Fruit fly (Drosophila melanogaster) whole organism, adult: ENCODE measurements around the gene Brd8.
A peak's percentile ranks its signal among the peaks of the same experiment; 100 is the strongest.

Experiments used
- CG11617 ChIP-seq: fragments of 200-800 bp; sonication (Bioruptor generic); optimal IDR thresholded peaks from 2 replicates; lab custom pipeline; 2017; ENCODE audit warnings: mild to moderate bottlenecking, missing biosample characterization, missing genetic modification reagents, missing genetic modification characterization
- CG12768 ChIP-seq: fragments of 200-800 bp; sonication (Bioruptor generic); optimal IDR thresholded peaks from 2 replicates; lab custom pipeline; 2017; ENCODE audit warnings: missing biosample characterization, missing genetic modification characterization, mild to moderate bottlenecking, moderate library complexity, missing genetic modification reagents
- CG14711 ChIP-seq: fragments of 200-800 bp; sonication (Bioruptor generic); optimal IDR thresholded peaks from 2 replicates; lab custom pipeline; 2018; ENCODE audit warnings: missing biosample characterization, mild to moderate bottlenecking, missing genetic modification characterization, moderate library complexity
- CG1620 ChIP-seq: fragments of 200-800 bp; sonication (Bioruptor generic); optimal IDR thresholded peaks from 2 replicates; lab custom pipeline; 2016; ENCODE audit warnings: missing biosample characterization, missing genetic modification characterization
- CG33017 ChIP-seq: fragments of 200-800 bp; sonication (Bioruptor generic); optimal IDR thresholded peaks from 2 replicates; lab custom pipeline; 2018; ENCODE audit warnings: missing biosample characterization, mild to moderate bottlenecking, missing genetic modification characterization, moderate library complexity
- CG5204 ChIP-seq: fragments of 200-800 bp; sonication (Bioruptor generic); optimal IDR thresholded peaks from 2 replicates; lab custom pipeline; 2016; ENCODE audit warnings: missing biosample characterization, missing genetic modification characterization
- CG7045 ChIP-seq: fragments of 200-800 bp; sonication (Bioruptor generic); optimal IDR thresholded peaks from 2 replicates; lab custom pipeline; 2017; ENCODE audit warnings: missing biosample characterization, mild to moderate bottlenecking, missing genetic modification characterization
- CG7101 ChIP-seq: fragments of 200-800 bp; sonication (Bioruptor generic); optimal IDR thresholded peaks from 2 replicates; lab custom pipeline; 2018; ENCODE audit warnings: missing biosample characterization, mild to moderate bottlenecking, missing genetic modification characterization, moderate library complexity
- Clk ChIP-seq: fragments of 200-800 bp; sonication (Bioruptor generic); optimal IDR thresholded peaks from 2 replicates; lab custom pipeline; 2017; ENCODE audit warnings: missing biosample characterization, missing genetic modification characterization
- Crg-1 ChIP-seq: fragments of 200-800 bp; sonication (Bioruptor generic); optimal IDR thresholded peaks from 2 replicates; lab custom pipeline; 2016; ENCODE audit warnings: missing biosample characterization, missing genetic modification characterization
- Hr96 ChIP-seq: fragments of 200-800 bp; sonication (Bioruptor generic); optimal IDR thresholded peaks from 2 replicates; lab custom pipeline; 2016; ENCODE audit warnings: missing biosample characterization, missing genetic modification characterization
- Mnt ChIP-seq: fragments of 200-800 bp; sonication (Bioruptor generic); optimal IDR thresholded peaks from 2 replicates; lab custom pipeline; 2016; ENCODE audit warnings: missing biosample characterization, mild to moderate bottlenecking, missing genetic modification characterization
- bab1 ChIP-seq: fragments of 200-800 bp; sonication (Bioruptor generic); optimal IDR thresholded peaks from 3 replicates; lab custom pipeline; 2019; ENCODE audit warnings: missing biosample characterization, mild to moderate bottlenecking, missing genetic modification characterization, moderate library complexity
- cic ChIP-seq: fragments of 200-800 bp; sonication (Bioruptor generic); optimal IDR thresholded peaks from 2 replicates; lab custom pipeline; 2017; ENCODE audit warnings: missing biosample characterization, mild to moderate bottlenecking, missing genetic modification characterization, moderate library complexity
- cnc ChIP-seq, 2 experiments: fragments of >200 bp; optimal IDR thresholded peaks; 2 replicates each; lab custom pipeline; 2017
- kay ChIP-seq: fragments of 200-800 bp; sonication (Bioruptor generic); peaks from one replicate; lab custom pipeline; 2016; ENCODE audit warnings: missing biosample characterization, missing genetic modification characterization, borderline replicate concordance
- ovo ChIP-seq: fragments of 200-800 bp; sonication (Bioruptor generic); optimal IDR thresholded peaks from 2 replicates; lab custom pipeline; 2016; ENCODE audit warnings: missing biosample characterization, missing genetic modification characterization
- pad ChIP-seq: fragments of 200-800 bp; sonication (Bioruptor generic); optimal IDR thresholded peaks from 3 replicates; lab custom pipeline; 2017; ENCODE audit warnings: missing biosample characterization, missing genetic modification characterization, mild to moderate bottlenecking, moderate library complexity, missing genetic modification reagents
- tj ChIP-seq: fragments of 200-800 bp; sonication (Bioruptor generic); optimal IDR thresholded peaks from 3 replicates; lab custom pipeline; 2017; ENCODE audit warnings: missing biosample characterization, mild to moderate bottlenecking, missing genetic modification characterization, moderate library complexity
- toe ChIP-seq: fragments of 200-800 bp; sonication (Bioruptor generic); optimal IDR thresholded peaks from 2 replicates; lab custom pipeline; 2016; ENCODE audit warnings: missing biosample characterization, missing genetic modification characterization

Gene Brd8

dm6 chr3R:29222891-29223842, at the start of gene Brd8, which contains the start of gene Cisd2:
Brd8 (plus strand) TSS chr3R:29223485.
Cisd2 (minus strand) TSS chr3R:29223428.
- no peak for TF ChIP-seq CG7045 (GFP tag; lab: Kevin White, UChicago)
- peak; percentile 6 for TF ChIP-seq pad (GFP tag; lab: Kevin White, UChicago)
- TF ChIP-seq Mnt (GFP tag; lab: Kevin White, UChicago): no peak
- peak; percentile 78 for TF ChIP-seq CG12768 (GFP tag; lab: Kevin White, UChicago)
- no peak for TF ChIP-seq toe (GFP tag; lab: Kevin White, UChicago)
- TF ChIP-seq CG14711 (tag; lab: Kevin White, UChicago): no peak
- no peak for TF ChIP-seq CG1620
- TF ChIP-seq bab1 (GFP tag; lab: Kevin White, UChicago): peak; percentile 40
- no peak for TF ChIP-seq kay (GFP tag; lab: Kevin White, UChicago)
- TF ChIP-seq CG33017 (tag; lab: Kevin White, UChicago): peak; percentile 20
- TF ChIP-seq Clk (GFP tag; lab: Kevin White, UChicago): no peak
- no peak for TF ChIP-seq Hr96
- TF ChIP-seq cnc (optimal IDR thresholded peaks at IDR 0.05; lab: Kevin White, UChicago): no peak
- TF ChIP-seq CG5204 (GFP tag; lab: Kevin White, UChicago): no peak
- TF ChIP-seq CG7101 (tag; lab: Kevin White, UChicago): no peak
- peak; percentile 83 for TF ChIP-seq tj
- no peak for TF ChIP-seq Crg-1 (GFP tag; lab: Kevin White, UChicago)
- no peak for TF ChIP-seq CG11617 (GFP tag; lab: Kevin White, UChicago)
- TF ChIP-seq ovo: peak; percentile 14
- peak; percentile 25 for TF ChIP-seq cic

- no peak for TF ChIP-seq bab1 (GFP tag; lab: Kevin White, UChicago)
Measured at dm6 chr3R:29190984-29191383, 32.3 kb upstream of the Brd8 start.

DNA sequence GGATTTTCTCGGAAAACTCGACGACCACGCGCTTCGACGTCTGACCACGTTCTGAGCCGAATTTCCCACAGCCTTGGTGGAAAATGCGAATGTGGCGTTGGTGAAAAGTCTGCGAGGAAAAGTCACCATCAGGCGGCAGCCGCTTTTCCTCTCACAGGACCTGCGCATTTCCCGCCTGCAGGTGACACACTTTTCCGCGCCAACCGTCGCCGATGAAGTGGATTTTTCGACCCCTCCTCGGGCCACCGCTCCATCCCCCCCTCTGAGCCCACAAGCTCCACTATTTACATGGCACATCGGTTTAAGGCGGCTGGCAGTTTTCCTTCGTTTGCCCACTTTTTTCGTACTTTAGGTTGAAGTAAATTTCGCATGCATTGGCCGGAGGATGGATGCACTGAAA, 28.3 kb upstream of the Brd8 start, which contains the start of gene jus:
Gene jus, minus strand, starts transcription at position 38 of the 400 bp plus-strand sequence.
- no peak for TF ChIP-seq CG12768 (GFP tag; lab: Kevin White, UChicago)
- no peak for TF ChIP-seq CG1620
- TF ChIP-seq pad (GFP tag; lab: Kevin White, UChicago): peak; percentile 22

dm6 chr3R:29196967-29197611, 26.2 kb upstream of the Brd8 start, which contains the start of gene CG14515:
CG14515 (plus strand) TSS chr3R:29197556.
- TF ChIP-seq bab1 (GFP tag; lab: Kevin White, UChicago) (no peak), CG12768 (GFP tag; lab: Kevin White, UChicago) (no peak), Mnt (GFP tag; lab: Kevin White, UChicago) (no peak), ovo (no peak), Clk (GFP tag; lab: Kevin White, UChicago) (no peak), tj (no peak), kay (GFP tag; lab: Kevin White, UChicago) (no peak), cic (no peak), CG33017 (tag; lab: Kevin White, UChicago) (no peak), cnc (optimal IDR thresholded peaks at IDR 0.05; lab: Kevin White, UChicago) (no peak), CG7045 (GFP tag; lab: Kevin White, UChicago) (no peak), Hr96 (no peak), CG14711 (tag; lab: Kevin White, UChicago) (no peak), CG7101 (tag; lab: Kevin White, UChicago) (no peak), CG1620 (no peak), CG5204 (GFP tag; lab: Kevin White, UChicago) (no peak), CG11617 (GFP tag; lab: Kevin White, UChicago) (no peak)

- no peak for TF ChIP-seq CG14711 (tag; lab: Kevin White, UChicago)
- TF ChIP-seq Hr96: no peak
- TF ChIP-seq CG5204 (GFP tag; lab: Kevin White, UChicago): no peak
- TF ChIP-seq CG7101 (tag; lab: Kevin White, UChicago): no peak
- TF ChIP-seq CG12768 (GFP tag; lab: Kevin White, UChicago): no peak
- no peak for TF ChIP-seq CG7045 (GFP tag; lab: Kevin White, UChicago)
Measured at dm6 chr3R:29198299-29198698, 25.0 kb upstream of the Brd8 start.

- TF ChIP-seq kay (GFP tag; lab: Kevin White, UChicago): peak; percentile 95
- TF ChIP-seq Hr96: peak; percentile 73
- peak; percentile 43 for TF ChIP-seq CG5204 (GFP tag; lab: Kevin White, UChicago)
- TF ChIP-seq bab1 (GFP tag; lab: Kevin White, UChicago): peak; percentile 50
- peak; percentile 55 for TF ChIP-seq CG1620
- peak; percentile 95 for TF ChIP-seq cic
- TF ChIP-seq CG7101 (tag; lab: Kevin White, UChicago): peak; percentile 53
- TF ChIP-seq CG33017 (tag; lab: Kevin White, UChicago): peak; percentile 59
- TF ChIP-seq cnc (optimal IDR thresholded peaks at IDR 0.05; lab: Kevin White, UChicago): no peak
- TF ChIP-seq CG12768 (GFP tag; lab: Kevin White, UChicago): peak; percentile 92
- peak; percentile 75 for TF ChIP-seq Clk (GFP tag; lab: Kevin White, UChicago)
- TF ChIP-seq Crg-1 (GFP tag; lab: Kevin White, UChicago): peak; percentile 58
- peak; percentile 25 for TF ChIP-seq CG11617 (GFP tag; lab: Kevin White, UChicago)
- peak; percentile 77 for TF ChIP-seq tj
- TF ChIP-seq CG7045 (GFP tag; lab: Kevin White, UChicago): peak; percentile 78
- peak; percentile 39 for TF ChIP-seq ovo
- TF ChIP-seq Mnt (GFP tag; lab: Kevin White, UChicago): peak; percentile 89
- peak; percentile 84 for TF ChIP-seq toe (GFP tag; lab: Kevin White, UChicago)
- peak; percentile 77 for TF ChIP-seq pad (GFP tag; lab: Kevin White, UChicago)
- TF ChIP-seq CG14711 (tag; lab: Kevin White, UChicago): peak; percentile 74
Measured at dm6 chr3R:29199807-29200693, 23.2 kb upstream of the Brd8 start, which contains the start of gene CG11899. CG11899 (plus strand) TSS chr3R:29200454.
